Fruit fly (Drosophila melanogaster) whole organism, embryonic: Measurements from ENCODE around the gene mRpL33.

Source experiments
- ATbp ChIP-seq: fragments of 200-800 bp; sonication (Bioruptor generic); optimal IDR thresholded peaks from 2 replicates; lab custom pipeline; 2017; ENCODE audit warnings: missing biosample characterization, mild to moderate bottlenecking, missing genetic modification characterization, missing genetic modification reagents
- CG10366 ChIP-seq: fragments of 200-800 bp; sonication (Bioruptor generic); IDR thresholded peaks from 2 replicates; pipeline ENCODE4 v1.3.6; 2022; ENCODE audit warnings: missing biosample characterization, missing genetic modification characterization
- CG11456 ChIP-seq: fragments of 200-800 bp; sonication (Bioruptor generic); IDR thresholded peaks from 3 replicates; pipeline ENCODE4 v1.3.6; 2022; ENCODE audit warnings: missing biosample characterization, missing genetic modification characterization
- CG2712 ChIP-seq: fragments of 200-800 bp; optimal IDR thresholded peaks from 3 replicates; lab custom pipeline; 2019; ENCODE audit warnings: missing biosample characterization, mild to moderate bottlenecking, missing genetic modification characterization, moderate library complexity
- CG31441 ChIP-seq: fragments of 200-800 bp; sonication (Bioruptor generic); IDR thresholded peaks from 2 replicates; pipeline ENCODE4 v1.3.6; 2022; ENCODE audit warnings: missing biosample characterization, missing genetic modification characterization
- CG3838 ChIP-seq: fragments of 200-800 bp; sonication (Bioruptor generic); optimal IDR thresholded peaks from 3 replicates; lab custom pipeline; 2016; ENCODE audit warnings: missing biosample characterization, missing genetic modification characterization
- CG3995 ChIP-seq: fragments of 200-800 bp; sonication (Bioruptor generic); optimal IDR thresholded peaks from 3 replicates; lab custom pipeline; 2016; ENCODE audit warnings: missing biosample characterization, missing genetic modification characterization
- CG6175 ChIP-seq: fragments of 200-800 bp; sonication (Bioruptor generic); IDR thresholded peaks from 3 replicates; pipeline ENCODE4 v1.3.6; 2022; ENCODE audit warnings: missing biosample characterization, missing genetic modification characterization
- CG6254 ChIP-seq: fragments of 200-800 bp; sonication (Bioruptor generic); optimal IDR thresholded peaks from 3 replicates; lab custom pipeline; 2017; ENCODE audit warnings: mild to moderate bottlenecking, missing biosample characterization, missing genetic modification reagents, missing genetic modification characterization
- CG8765 ChIP-seq: fragments of 200-800 bp; sonication (Bioruptor generic); IDR thresholded peaks from 2 replicates; pipeline ENCODE4 v1.3.6; 2022; ENCODE audit warnings: missing biosample characterization, missing genetic modification characterization
- CG9215 ChIP-seq: fragments of 200-800 bp; sonication (Bioruptor generic); IDR thresholded peaks from 2 replicates; pipeline ENCODE4 v1.3.6; 2022; ENCODE audit warnings: missing biosample characterization, missing genetic modification characterization
- CHES-1-like ChIP-seq: fragments of 200-800 bp; sonication (Bioruptor generic); optimal IDR thresholded peaks from 2 replicates; lab custom pipeline; 2016; ENCODE audit warnings: missing biosample characterization, missing genetic modification characterization
- CkIIα-i1 ChIP-seq: fragments of 200-800 bp; sonication (Bioruptor generic); IDR thresholded peaks from 2 replicates; pipeline ENCODE4 v1.3.6; 2022; ENCODE audit warnings: missing biosample characterization, missing genetic modification characterization
- Dip3 ChIP-seq: fragments of 200-800 bp; sonication (Bioruptor generic); optimal IDR thresholded peaks from 3 replicates; lab custom pipeline; 2016; ENCODE audit warnings: missing biosample characterization, missing genetic modification characterization
- Hr3 ChIP-seq: fragments of 200-800 bp; sonication (Bioruptor generic); optimal IDR thresholded peaks from 3 replicates; lab custom pipeline; 2016; ENCODE audit warnings: missing biosample characterization, missing genetic modification characterization
- Jarid2 ChIP-seq: fragments of 200-800 bp; sonication (Bioruptor generic); optimal IDR thresholded peaks from 3 replicates; lab custom pipeline; 2017; ENCODE audit warnings: mild to moderate bottlenecking, missing biosample characterization, missing genetic modification reagents, missing genetic modification characterization
- Kr ChIP-seq: fragments of 200-800 bp; sonication (Bioruptor generic); optimal IDR thresholded peaks from 2 replicates; lab custom pipeline; 2017; ENCODE audit warnings: missing biosample characterization, mild to moderate bottlenecking, missing genetic modification characterization
- Med ChIP-seq: fragments of 200-800 bp; sonication (Bioruptor generic); peaks from one replicate; lab custom pipeline; 2016; ENCODE audit warnings: missing biosample characterization, missing genetic modification characterization, mild to moderate bottlenecking, inconsistent platforms, moderate library complexity
- Myb ChIP-seq: fragments of 200-800 bp; sonication (Bioruptor generic); optimal IDR thresholded peaks from 2 replicates; lab custom pipeline; 2016; ENCODE audit warnings: missing biosample characterization, missing genetic modification characterization
- NFAT ChIP-seq: fragments of 200-800 bp; sonication (Bioruptor generic); IDR thresholded peaks from 2 replicates; pipeline ENCODE4 v1.3.6; 2022; ENCODE audit warnings: missing biosample characterization, missing genetic modification characterization
- Nf-YC ChIP-seq: fragments of 200-800 bp; optimal IDR thresholded peaks from 3 replicates; lab custom pipeline; 2019; ENCODE audit warnings: missing biosample characterization, mild to moderate bottlenecking, missing genetic modification characterization, moderate library complexity
- Oli ChIP-seq: fragments of 200-800 bp; sonication (Bioruptor generic); optimal IDR thresholded peaks from 2 replicates; lab custom pipeline; 2018; ENCODE audit warnings: missing biosample characterization, mild to moderate bottlenecking, missing genetic modification characterization, moderate library complexity
- Sox100B ChIP-seq: fragments of 200-800 bp; sonication (Bioruptor generic); optimal IDR thresholded peaks from 3 replicates; lab custom pipeline; 2018; ENCODE audit warnings: missing biosample characterization, mild to moderate bottlenecking, missing genetic modification characterization
- Sox102F ChIP-seq: fragments of 200-800 bp; sonication (Bioruptor generic); optimal IDR thresholded peaks from 2 replicates; lab custom pipeline; 2018; ENCODE audit warnings: missing biosample characterization, mild to moderate bottlenecking, missing genetic modification characterization, moderate library complexity
- Sry-β ChIP-seq: fragments of 200-800 bp; sonication (Bioruptor generic); optimal IDR thresholded peaks from 2 replicates; lab custom pipeline; 2018; ENCODE audit warnings: missing biosample characterization, mild to moderate bottlenecking, missing genetic modification characterization, moderate library complexity
- Ssrp ChIP-seq: fragments of 200-800 bp; sonication (Bioruptor generic); optimal IDR thresholded peaks from 2 replicates; lab custom pipeline; 2018; ENCODE audit warnings: missing biosample characterization, mild to moderate bottlenecking, missing genetic modification characterization, moderate library complexity
- Trl ChIP-seq, 3 experiments: fragments of >200 bp in 2 of 3; fragments of 200-800 bp in 1 of 3; sonication (Bioruptor generic) in 1 of 3; optimal IDR thresholded peaks; 2 replicates in 1 of 3; 3 replicates in 2 of 3; lab custom pipeline; 2016 to 2017; ENCODE audit warnings: missing biosample characterization in 1 of 3, missing genetic modification characterization in 1 of 3
- Xbp1 ChIP-seq: fragments of 200-800 bp; sonication (Bioruptor generic); optimal IDR thresholded peaks from 3 replicates; lab custom pipeline; 2016; ENCODE audit warnings: missing biosample characterization, mild to moderate bottlenecking, missing genetic modification characterization
- ash1 ChIP-seq: fragments of 200-800 bp; sonication (Bioruptor generic); optimal IDR thresholded peaks from 2 replicates; lab custom pipeline; 2018; ENCODE audit warnings: missing biosample characterization, mild to moderate bottlenecking, missing genetic modification characterization
- bbx ChIP-seq: fragments of 200-800 bp; sonication (Bioruptor generic); IDR thresholded peaks from 2 replicates; pipeline ENCODE4 v1.3.6; 2022; ENCODE audit warnings: missing biosample characterization, missing genetic modification characterization; ENCODE audit not compliant: partially characterized antibody
- bigmax ChIP-seq: fragments of 200-800 bp; sonication (Bioruptor generic); optimal IDR thresholded peaks from 2 replicates; lab custom pipeline; 2018; ENCODE audit warnings: missing biosample characterization, mild to moderate bottlenecking, missing genetic modification characterization
- chif ChIP-seq, 2 experiments: fragments of 200-800 bp; sonication (Bioruptor generic); optimal IDR thresholded peaks; 3 replicates each; lab custom pipeline; 2016; ENCODE audit warnings: missing biosample characterization in 2 of 2, missing genetic modification characterization in 2 of 2
- da ChIP-seq: fragments of 200-800 bp; sonication (Bioruptor generic); optimal IDR thresholded peaks from 2 replicates; lab custom pipeline; 2016; ENCODE audit warnings: missing biosample characterization, missing genetic modification characterization
- dysf ChIP-seq: fragments of 200-800 bp; sonication (Bioruptor generic); IDR thresholded peaks from 3 replicates; pipeline ENCODE4 v1.3.6; 2022; ENCODE audit warnings: missing biosample characterization, missing genetic modification characterization
- esg ChIP-seq: fragments of 200-800 bp; sonication (Bioruptor generic); conservative IDR thresholded peaks from 2 replicates; pipeline ENCODE4 v1.3.6; 2022; ENCODE audit warnings: missing biosample characterization, missing genetic modification characterization
- eve ChIP-seq, 2 experiments: fragments of >200 bp; optimal IDR thresholded peaks; 2 replicates each; lab custom pipeline; 2017; ENCODE audit warnings: missing biosample characterization in 2 of 2, missing genetic modification characterization in 2 of 2
- gfzf ChIP-seq: fragments of 200-800 bp; sonication (Bioruptor generic); optimal IDR thresholded peaks from 2 replicates; lab custom pipeline; 2016; ENCODE audit warnings: missing biosample characterization, mild to moderate bottlenecking, missing genetic modification characterization, moderate library complexity
- gsb ChIP-seq: fragments of 200-800 bp; sonication (Bioruptor generic); IDR thresholded peaks from 2 replicates; pipeline ENCODE4 v1.3.6; 2022; ENCODE audit warnings: missing biosample characterization, missing genetic modification characterization
- her ChIP-seq: fragments of 200-800 bp; sonication (Bioruptor generic); optimal IDR thresholded peaks from 2 replicates; lab custom pipeline; 2016; ENCODE audit warnings: missing biosample characterization, missing genetic modification characterization
- hkb ChIP-seq, 2 experiments: fragments of 200-800 bp in 1 of 2; fragments of >200 bp in 1 of 2; sonication (Bioruptor generic) in 1 of 2; IDR thresholded peaks in 1 of 2; optimal IDR thresholded peaks in 1 of 2; 2 replicates each; pipeline versions ENCODE4 v1.3.6 to Lab custom; 2017 to 2022; ENCODE audit warnings: missing biosample characterization in 1 of 2, missing genetic modification characterization in 1 of 2
- knrl ChIP-seq: fragments of 200-800 bp; sonication (Bioruptor generic); IDR thresholded peaks from 3 replicates; pipeline ENCODE4 v1.3.6; 2022; ENCODE audit warnings: missing biosample characterization, missing genetic modification characterization; ENCODE audit not compliant: partially characterized antibody
- onecut ChIP-seq: fragments of 200-800 bp; sonication (Bioruptor generic); IDR thresholded peaks from 2 replicates; pipeline ENCODE4 v1.3.6; 2022; ENCODE audit warnings: missing biosample characterization, missing genetic modification characterization
- prd ChIP-seq, 3 experiments: fragments of >200 bp in 2 of 3; fragments of 200-800 bp in 1 of 3; sonication (Bioruptor generic) in 1 of 3; optimal IDR thresholded peaks in 2 of 3; IDR thresholded peaks in 1 of 3; 2 replicates in 2 of 3; 3 replicates in 1 of 3; pipeline versions ENCODE4 v1.3.6 to Lab custom; 2017 to 2022; ENCODE audit warnings: missing biosample characterization in 1 of 3, missing genetic modification characterization in 1 of 3
- repo ChIP-seq: fragments of 200-800 bp; sonication (Bioruptor generic); optimal IDR thresholded peaks from 2 replicates; lab custom pipeline; 2016; ENCODE audit warnings: missing biosample characterization, missing genetic modification characterization
- sna ChIP-seq: fragments of 200-800 bp; sonication (Bioruptor generic); IDR thresholded peaks from 2 replicates; pipeline ENCODE4 v1.3.6; 2022; ENCODE audit warnings: missing biosample characterization, missing genetic modification characterization; ENCODE audit not compliant: partially characterized antibody
- tap ChIP-seq: fragments of 200-800 bp; optimal IDR thresholded peaks from 3 replicates; lab custom pipeline; 2019; ENCODE audit warnings: missing biosample characterization, mild to moderate bottlenecking, missing genetic modification characterization, moderate library complexity
- tup ChIP-seq: fragments of 200-800 bp; sonication (Bioruptor generic); optimal IDR thresholded peaks from 2 replicates; lab custom pipeline; 2016; ENCODE audit warnings: missing biosample characterization, mild to moderate bottlenecking, missing genetic modification characterization, moderate library complexity
- unc-4 ChIP-seq: fragments of 200-800 bp; sonication (Bioruptor generic); IDR thresholded peaks from 2 replicates; pipeline ENCODE4 v1.3.6; 2022; ENCODE audit warnings: missing biosample characterization, missing genetic modification characterization; ENCODE audit not compliant: partially characterized antibody
- wdn ChIP-seq: fragments of 200-800 bp; sonication (Bioruptor generic); IDR thresholded peaks from 2 replicates; pipeline ENCODE4 v1.3.6; 2022; ENCODE audit warnings: missing biosample characterization, missing genetic modification characterization
- zen2 ChIP-seq: fragments of 200-800 bp; sonication (Bioruptor generic); IDR thresholded peaks from 3 replicates; pipeline ENCODE4 v1.3.6; 2022; ENCODE audit warnings: missing biosample characterization, missing genetic modification characterization; ENCODE audit not compliant: partially characterized antibody

The mRpL33 gene

dm6 chrX:4366196-4366595 is 44.2 kb upstream of the mRpL33 start, which contains the start of gene CG3626 (continued):
- TF ChIP-seq dysf (GFP tag; lab: Robert Waterston, UW) (no peak), zen2 (GFP tag; lab: Robert Waterston, UW) (peak; percentile 65), CG3995 (GFP tag; lab: Kevin White, UChicago) (no peak), tup (GFP tag; lab: Kevin White, UChicago) (no peak), CG8765 (GFP tag; lab: Robert Waterston, UW) (no peak), her (GFP tag; lab: Kevin White, UChicago) (peak; percentile 13), bbx (GFP tag; lab: Robert Waterston, UW) (peak; percentile 84), Sry-β (GFP tag; lab: Kevin White, UChicago) (no peak), CG6175 (GFP tag; lab: Robert Waterston, UW) (no peak), eve (GFP tag; optimal IDR thresholded peaks at IDR 0.05; lab: Kevin White, UChicago) (no peak), chif (GFP tag; optimal IDR thresholded peaks at IDR 0.05; lab: Kevin White, UChicago) (peak in 1 of 2 experiments; percentile 19), Trl (optimal IDR thresholded peaks at IDR 0.05; lab: Kevin White, UChicago) (no peak), Trl (GFP tag; optimal IDR thresholded peaks at IDR 0.05; lab: Kevin White, UChicago) (peak; percentile 2), Jarid2 (GFP tag; lab: Kevin White, UChicago) (peak; percentile 9), CG2712 (peak; percentile 44), tap (tag; lab: Kevin White, UChicago) (no peak), Nf-YC (tag; lab: Kevin White, UChicago) (peak; percentile 85), Med (peak; percentile 92), CG9215 (GFP tag; lab: Robert Waterston, UW) (no peak), hkb (optimal IDR thresholded peaks at IDR 0.05; lab: Kevin White, UChicago) (peak; percentile 61), hkb (GFP tag; IDR thresholded peaks at IDR 0.05; lab: Robert Waterston, UW) (no peak), gfzf (GFP tag; lab: Kevin White, UChicago) (peak; percentile 75), gsb (no peak), Sox100B (no peak), ash1 (GFP tag; lab: Kevin White, UChicago) (no peak), CG10366 (no peak), CkIIα-i1 (GFP tag; lab: Robert Waterston, UW) (no peak), Sox102F (no peak), CG11456 (no peak), CG3838 (GFP tag; lab: Kevin White, UChicago) (no peak), da (GFP tag; lab: Kevin White, UChicago) (no peak), NFAT (GFP tag; lab: Robert Waterston, UW) (no peak), ATbp (GFP tag; lab: Kevin White, UChicago) (no peak), Oli (tag; lab: Kevin White, UChicago) (no peak), Dip3 (peak; percentile 5), Kr (GFP tag; lab: Kevin White, UChicago) (no peak), CG6254 (GFP tag; lab: Kevin White, UChicago) (no peak), wdn (GFP tag; lab: Robert Waterston, UW) (no peak), Myb (GFP tag; lab: Kevin White, UChicago) (peak; percentile 41), Ssrp (no peak), esg (GFP tag; lab: Robert Waterston, UW) (no peak), CHES-1-like (GFP tag; lab: Kevin White, UChicago) (peak; percentile 68), CG31441 (GFP tag; lab: Robert Waterston, UW) (no peak), knrl (GFP tag; lab: Robert Waterston, UW) (peak; percentile 88), repo (GFP tag; lab: Kevin White, UChicago) (peak; percentile 4), prd (optimal IDR thresholded peaks at IDR 0.05; lab: Kevin White, UChicago) (no peak), prd (GFP tag; IDR thresholded peaks at IDR 0.05; lab: Robert Waterston, UW) (no peak), onecut (no peak), bigmax (peak; percentile 27), unc-4 (GFP tag; lab: Robert Waterston, UW) (peak; percentile 83), Xbp1 (GFP tag; lab: Kevin White, UChicago) (no peak), Hr3 (no peak), sna (GFP tag; lab: Robert Waterston, UW) (peak; percentile 80)
